Worm (Caenorhabditis elegans): ENCODE data around the gene C14B9.2.

The C14B9.2 gene

DNA sequence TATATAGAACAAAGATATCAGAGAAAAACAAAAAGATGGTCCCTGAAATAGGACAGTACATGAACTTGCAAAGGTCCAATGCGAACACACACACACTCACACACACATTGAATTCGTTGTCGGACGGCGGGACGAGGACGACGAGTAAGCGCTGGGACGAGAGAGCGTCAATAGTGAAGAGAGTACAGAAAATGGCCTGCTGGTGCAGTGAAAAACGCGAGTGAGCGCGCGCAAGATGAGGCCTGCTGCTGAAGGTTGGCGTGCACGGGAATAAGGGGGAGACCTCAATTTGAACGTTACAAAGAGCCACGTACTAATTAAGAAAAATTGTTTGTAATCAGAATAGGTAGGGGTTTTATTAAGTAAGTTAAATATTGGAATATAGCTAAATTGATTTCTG lies 6.5 kb upstream of the C14B9.2 start (continued):
- TF ChIP-seq egl-27 (tag; optimal IDR thresholded peaks at IDR 0.05) (no peak), tra-1 (GFP tag; IDR thresholded peaks at IDR 0.05) (no peak), mdl-1 (tag; optimal IDR thresholded peaks at IDR 0.05) (peak in 1 of 2 experiments; percentile 11), mxl-3 (GFP tag; optimal IDR thresholded peaks at IDR 0.05) (peak; percentile 41), zfp-3 (GFP tag; conservative IDR thresholded peaks at IDR 0.05) (no peak), zag-1 (tag; optimal IDR thresholded peaks at IDR 0.05) (no peak), lir-3 (tag; optimal IDR thresholded peaks at IDR 0.05) (no peak), ZK546.5 (tag; optimal IDR thresholded peaks at IDR 0.05) (no peak), dpl-1 (GFP tag; optimal IDR thresholded peaks at IDR 0.05) (no peak), zip-11 (GFP tag; IDR thresholded peaks at IDR 0.05) (no peak), nhr-6 (tag; optimal IDR thresholded peaks at IDR 0.05) (peak; percentile 14), ceh-62 (tag; optimal IDR thresholded peaks at IDR 0.05) (no peak), mep-1 (tag; optimal IDR thresholded peaks at IDR 0.05) (peak; percentile 27), unc-39 (tag; optimal IDR thresholded peaks at IDR 0.05) (no peak), nhr-102 (tag; optimal IDR thresholded peaks at IDR 0.05) (no peak), hlh-30 (tag; optimal IDR thresholded peaks at IDR 0.05; ENCODE audit: insufficient read depth) (peak; percentile 45), dmd-6 (GFP tag; IDR thresholded peaks at IDR 0.05) (peak; percentile 33; the same call in 1 of the 2 replicates), F26F4.8 (GFP tag; conservative IDR thresholded peaks at IDR 0.05) (no peak), aha-1 (tag) (peak; percentile 85), Y75B8A.6 (GFP tag; IDR thresholded peaks at IDR 0.05) (no peak), nhr-77 (tag; optimal IDR thresholded peaks at IDR 0.05) (no peak), mdt-29 (GFP tag; IDR thresholded peaks at IDR 0.05) (no peak), attf-4 (tag; optimal IDR thresholded peaks at IDR 0.05) (no peak), hlh-11 (tag; optimal IDR thresholded peaks at IDR 0.05) (peak; percentile 47), ces-1 (GFP tag; optimal IDR thresholded peaks at IDR 0.05) (no peak), egl-43 (GFP tag; IDR thresholded peaks at IDR 0.05) (0 out of 2 replicates have a peak, but pooled peaks have one; percentile 36), jun-1 (tag; optimal IDR thresholded peaks at IDR 0.05) (no peak), zfp-2 (tag; optimal IDR thresholded peaks at IDR 0.05) (no peak), mes-2 (tag; optimal IDR thresholded peaks at IDR 0.05; ENCODE audit: poor library complexity, severe bottlenecking) (peak; percentile 12), nhr-28 (tag; optimal IDR thresholded peaks at IDR 0.05) (peak; percentile 46), ceh-82 (tag; optimal IDR thresholded peaks at IDR 0.05) (no peak), daf-8 (GFP tag; IDR thresholded peaks at IDR 0.05) (no peak), ztf-7 (tag; optimal IDR thresholded peaks at IDR 0.05) (no peak), lin-13 (GFP tag; optimal IDR thresholded peaks at IDR 0.05) (no peak), lim-7 (GFP tag; IDR thresholded peaks at IDR 0.05) (no peak), lin-29 (GFP tag; IDR thresholded peaks at IDR 0.05) (no peak), daf-19 (GFP tag; conservative IDR thresholded peaks at IDR 0.05) (no peak), rbr-2 (tag; optimal IDR thresholded peaks at IDR 0.05) (peak; percentile 13), Y48G9A.11 (GFP tag; IDR thresholded peaks at IDR 0.05) (no peak)

DNA sequence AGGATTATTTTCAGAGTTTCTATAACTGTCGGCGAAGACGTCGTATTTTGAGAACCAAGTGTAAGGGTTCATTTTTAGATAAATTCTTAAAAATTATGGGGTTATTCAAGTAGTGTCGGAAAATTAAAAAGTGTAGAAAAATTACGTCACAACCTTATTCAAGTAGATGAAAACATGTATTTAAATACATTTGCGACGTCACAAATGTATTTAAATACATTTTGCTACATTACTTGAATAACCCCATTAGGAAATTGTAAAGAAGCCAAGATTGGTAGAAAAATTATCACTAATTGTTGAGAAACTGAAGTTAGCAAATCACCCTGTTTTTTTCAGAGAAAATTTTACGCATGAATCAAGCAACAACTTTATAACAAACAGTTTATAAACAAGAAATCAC lies 4.3 kb upstream of the C14B9.2 start:
- TF ChIP-seq lin-38 (GFP tag; IDR thresholded peaks at IDR 0.05) (peak; percentile 58), F49E8.2 (tag; optimal IDR thresholded peaks at IDR 0.05; ENCODE audit: borderline replicate concordance) (peak; percentile 63), snpc-1.2 (GFP tag; IDR thresholded peaks at IDR 0.05) (peak; percentile 52; the same call in 1 of the 2 replicates), egl-43 (GFP tag; IDR thresholded peaks at IDR 0.05) (no peak), arid-1 (GFP tag; conservative IDR thresholded peaks at IDR 0.05) (0 out of 2 replicates have a peak, but pooled peaks have one; percentile 24), zag-1 (tag; optimal IDR thresholded peaks at IDR 0.05) (no peak), Y48G9A.11 (GFP tag; IDR thresholded peaks at IDR 0.05) (peak; percentile 65), nhr-111 (GFP tag; optimal IDR thresholded peaks at IDR 0.05) (no peak), pha-4 (GFP tag; IDR thresholded peaks at IDR 0.05) (peak; percentile 44; the same call in 1 of the 2 replicates), pha-4 (tag; optimal IDR thresholded peaks at IDR 0.05) (no peak)
